Worm (Caenorhabditis elegans): ENCODE results near the gene M151.1.

The M151.1 gene

DNA sequence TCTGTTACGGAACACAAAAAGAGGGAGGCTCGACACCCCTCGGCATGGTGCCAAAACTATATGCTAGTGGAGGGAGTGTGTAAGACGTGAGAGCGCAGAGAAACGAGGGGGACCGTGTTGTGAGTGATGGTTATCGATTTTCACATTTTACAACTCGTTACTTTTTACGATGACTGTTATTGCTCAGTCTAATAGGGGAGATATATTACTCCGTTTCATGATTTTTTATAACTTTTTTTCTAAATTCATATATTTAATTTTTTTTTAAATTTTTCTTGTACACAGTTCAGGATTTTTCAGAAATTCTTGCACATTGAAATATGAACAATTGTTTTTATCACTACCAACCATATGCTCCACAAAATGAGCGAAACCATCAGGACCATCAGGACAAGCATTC, 14.1 kb downstream of the M151.1 start, which contains the start of gene F19B10.5:
F19B10.5 (plus strand) TSS at position 301 of the 400 bp plus-strand sequence.
- no peak for TF ChIP-seq K09A11.1 (tag; optimal IDR thresholded peaks at IDR 0.05; ENCODE audit: insufficient read depth)
- no peak for TF ChIP-seq nhr-232 (tag; optimal IDR thresholded peaks at IDR 0.05)
- TF ChIP-seq nhr-11 (tag; optimal IDR thresholded peaks at IDR 0.05), result no peak
- TF ChIP-seq tbx-2 (tag; optimal IDR thresholded peaks at IDR 0.05), result no peak
- TF ChIP-seq gmeb-2 (tag; optimal IDR thresholded peaks at IDR 0.05), result no peak
- TF ChIP-seq ceh-34 (tag; optimal IDR thresholded peaks at IDR 0.05), result no peak
- TF ChIP-seq ceh-45 (GFP tag; IDR thresholded peaks at IDR 0.05), result no peak
- TF ChIP-seq syd-9 (tag; optimal IDR thresholded peaks at IDR 0.05), result no peak
- no peak for TF ChIP-seq pros-1 (tag; optimal IDR thresholded peaks at IDR 0.05)
- no peak for TF ChIP-seq fax-1 (tag; optimal IDR thresholded peaks at IDR 0.05)

- TF ChIP-seq ceh-9 (tag; optimal IDR thresholded peaks at IDR 0.05) (no peak), pha-4 (tag; optimal IDR thresholded peaks at IDR 0.05) (no peak), nhr-232 (tag; optimal IDR thresholded peaks at IDR 0.05) (no peak), mec-3 (tag; optimal IDR thresholded peaks at IDR 0.05; ENCODE audit: borderline replicate concordance) (no peak), sox-4 (tag; optimal IDR thresholded peaks at IDR 0.05) (no peak), gmeb-2 (tag; optimal IDR thresholded peaks at IDR 0.05) (no peak), tbx-2 (tag; optimal IDR thresholded peaks at IDR 0.05) (no peak), ztf-16 (tag; optimal IDR thresholded peaks at IDR 0.05) (no peak)
These were observed 18.5 kb downstream of the M151.1 start, which contains the start of gene F19B10.4 for ce11 chrII:3659776-3660175. F19B10.4 (plus strand) TSS chrII:3660076.

DNA sequence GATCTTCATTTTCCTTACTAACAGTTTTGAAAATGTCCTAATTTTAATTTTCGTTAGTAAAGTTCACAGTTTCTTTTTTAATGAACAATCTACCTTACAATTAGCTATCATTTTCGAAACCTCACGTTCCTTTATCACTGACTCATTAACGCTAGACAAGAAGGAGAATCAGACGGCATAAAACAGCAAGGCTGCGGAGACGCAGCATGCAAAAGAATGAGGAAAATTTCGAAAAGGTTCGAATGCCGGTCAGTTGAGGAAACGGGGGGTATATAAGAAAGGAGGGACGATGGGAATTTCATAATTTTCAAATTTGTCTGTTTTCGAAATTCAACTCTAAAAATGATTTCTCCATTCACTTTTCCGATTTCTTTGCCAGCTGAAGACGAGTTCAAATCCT, 20.6 kb downstream of the M151.1 start, which contains the start of gene F19B10.13:
F19B10.13 (plus strand) TSS at position 343 of the 400 bp plus-strand sequence.
- TF ChIP-seq lin-11 (tag; optimal IDR thresholded peaks at IDR 0.05) (no peak), odd-2 (tag; optimal IDR thresholded peaks at IDR 0.05) (no peak), pat-9 (tag; optimal IDR thresholded peaks at IDR 0.05) (no peak), ceh-48 (tag; optimal IDR thresholded peaks at IDR 0.05) (no peak), elt-2 (tag; optimal IDR thresholded peaks at IDR 0.05) (peak; percentile 12), tbx-2 (tag; optimal IDR thresholded peaks at IDR 0.05) (no peak), npax-4 (tag; optimal IDR thresholded peaks at IDR 0.05) (no peak), fkh-10 (GFP tag; optimal IDR thresholded peaks at IDR 0.05) (no peak), unc-3 (GFP tag; conservative IDR thresholded peaks at IDR 0.05) (no peak), unc-3 (tag; optimal IDR thresholded peaks at IDR 0.05) (no peak)

DNA sequence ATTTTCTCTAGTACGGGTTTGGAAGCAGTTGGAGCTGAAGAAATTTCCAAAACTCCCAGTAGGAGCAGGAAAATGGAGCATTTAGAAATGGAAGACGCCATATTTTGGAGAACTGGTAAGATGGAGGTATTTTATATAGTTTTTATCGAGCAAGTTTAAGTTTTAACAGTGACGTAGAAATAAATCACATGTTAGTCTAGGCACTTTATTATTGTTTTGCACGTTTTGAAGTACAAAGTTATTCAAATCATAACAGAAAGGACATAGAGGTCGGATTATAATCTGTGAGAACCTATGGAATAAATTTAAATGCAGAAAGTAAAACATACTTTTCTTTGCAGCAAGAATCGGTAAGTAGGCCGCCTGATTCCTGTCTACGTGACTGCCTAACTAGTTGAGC, 22.5 kb downstream of the M151.1 start, which contains the start of gene F19B10.6:
F19B10.6 (minus strand) TSS at position 101 of the 400 bp plus-strand sequence.
- TF ChIP-seq hlh-8 (tag; optimal IDR thresholded peaks at IDR 0.05), result no peak
- no peak for TF ChIP-seq fkh-6 (tag; optimal IDR thresholded peaks at IDR 0.05)
- no peak for TF ChIP-seq ceh-18 (tag; optimal IDR thresholded peaks at IDR 0.05)
- TF ChIP-seq odd-2 (tag; optimal IDR thresholded peaks at IDR 0.05), result no peak
- TF ChIP-seq lim-6 (tag; optimal IDR thresholded peaks at IDR 0.05), result no peak
- TF ChIP-seq ceh-9 (tag; optimal IDR thresholded peaks at IDR 0.05), result no peak
- no peak for TF ChIP-seq ceh-48 (tag; optimal IDR thresholded peaks at IDR 0.05)
- TF ChIP-seq ceh-45 (GFP tag; IDR thresholded peaks at IDR 0.05), result no peak
- TF ChIP-seq pax-1 (tag; optimal IDR thresholded peaks at IDR 0.05), result no peak
- no peak for TF ChIP-seq zip-5 (tag; optimal IDR thresholded peaks at IDR 0.05)
- no peak for TF ChIP-seq ets-4 (tag; optimal IDR thresholded peaks at IDR 0.05)
- TF ChIP-seq ceh-6 (GFP tag; optimal IDR thresholded peaks at IDR 0.05), result no peak
- no peak for TF ChIP-seq ceh-19 (GFP tag; optimal IDR thresholded peaks at IDR 0.05)
- TF ChIP-seq T23F11.4 (GFP tag; optimal IDR thresholded peaks at IDR 0.05), result no peak
- TF ChIP-seq nfya-1 (tag; optimal IDR thresholded peaks at IDR 0.05), result no peak
- no peak for TF ChIP-seq pag-3 (tag; optimal IDR thresholded peaks at IDR 0.05; ENCODE audit: borderline replicate concordance)
- TF ChIP-seq ceh-2 (tag; optimal IDR thresholded peaks at IDR 0.05), result no peak
- TF ChIP-seq eyg-1 (tag; optimal IDR thresholded peaks at IDR 0.05), result no peak

Data from whole organism, late embryonic.